Worm (Caenorhabditis elegans) whole organism, early embryonic: Measurements from ENCODE around the gene grd-4.

Source experiments
- ama-1 ChIP-seq: fragments of 150-350 bp; optimal IDR thresholded peaks from 2 replicates; lab custom pipeline; 2014
- flt-1 ChIP-seq: fragments of 200-800 bp; sonication (Bioruptor generic); IDR thresholded peaks from 2 replicates; pipeline ENCODE4 v1.3.6; 2022; ENCODE audit warnings: missing genetic modification characterization, missing compliant biosample characterization
- tbx-11 ChIP-seq: fragments of 200-800 bp; sonication (Bioruptor generic); IDR thresholded peaks from 2 replicates; pipeline ENCODE4 v1.3.6; 2022; ENCODE audit warnings: missing genetic modification characterization, missing compliant biosample characterization

ce11 chrX:8523000-8523399 lies 22.0 kb downstream of the grd-4 start:
- TF ChIP-seq tbx-11, result no peak
- no peak for TF ChIP-seq flt-1 (GFP tag; lab: Robert Waterston, UW)
- TF ChIP-seq ama-1, result no peak
